Fruit fly (Drosophila melanogaster) whole organism, prepupa: ENCODE data around the gene CG33340.

Experiments used
- Blimp-1 ChIP-seq: fragments of 200-800 bp; sonication (Bioruptor generic); optimal IDR thresholded peaks from 3 replicates; lab custom pipeline; 2017; ENCODE audit warnings: missing biosample characterization, missing genetic modification characterization, mild to moderate bottlenecking, moderate library complexity, missing genetic modification reagents
- CG10631 ChIP-seq: fragments of 200-800 bp; sonication (Bioruptor generic); optimal IDR thresholded peaks from 2 replicates; lab custom pipeline; 2016; ENCODE audit warnings: missing biosample characterization, missing genetic modification characterization
- CG11294 ChIP-seq: fragments of 200-800 bp; sonication (Bioruptor generic); IDR thresholded peaks from 2 replicates; pipeline ENCODE4 v1.3.6; 2022; ENCODE audit warnings: missing biosample characterization, missing genetic modification characterization
- CG11762 ChIP-seq: fragments of 200-800 bp; sonication (Bioruptor generic); optimal IDR thresholded peaks from 3 replicates; lab custom pipeline; 2016; ENCODE audit warnings: missing biosample characterization, missing genetic modification characterization; ENCODE audit not compliant: insufficient read depth
- CG11902 ChIP-seq: fragments of 200-800 bp; sonication (Bioruptor generic); optimal IDR thresholded peaks from 3 replicates; lab custom pipeline; 2016; ENCODE audit warnings: missing biosample characterization, missing genetic modification characterization
- CG15336 ChIP-seq: fragments of 200-800 bp; sonication (Bioruptor generic); IDR thresholded peaks from 2 replicates; pipeline ENCODE4 v1.3.6; 2022; ENCODE audit warnings: missing biosample characterization, missing genetic modification characterization
- CG1621 ChIP-seq: fragments of 200-800 bp; sonication (Bioruptor generic); optimal IDR thresholded peaks from 3 replicates; lab custom pipeline; 2018; ENCODE audit warnings: missing biosample characterization, mild to moderate bottlenecking, missing genetic modification characterization
- CG32006 ChIP-seq: fragments of 200-800 bp; sonication (Bioruptor generic); optimal IDR thresholded peaks from 3 replicates; lab custom pipeline; 2017; ENCODE audit warnings: missing biosample characterization, mild to moderate bottlenecking, missing genetic modification characterization
- CG4318 ChIP-seq: fragments of 200-800 bp; sonication (Bioruptor generic); optimal IDR thresholded peaks from 3 replicates; lab custom pipeline; 2017; ENCODE audit warnings: missing biosample characterization, mild to moderate bottlenecking, missing genetic modification characterization
- CG6163 ChIP-seq: fragments of 200-800 bp; sonication (Bioruptor generic); IDR thresholded peaks from 3 replicates; pipeline ENCODE4 v1.3.6; 2022; ENCODE audit warnings: missing biosample characterization, missing genetic modification characterization
- CG6276 ChIP-seq: fragments of 200-800 bp; sonication (Bioruptor generic); optimal IDR thresholded peaks from 2 replicates; lab custom pipeline; 2017; ENCODE audit warnings: missing biosample characterization, mild to moderate bottlenecking, missing genetic modification characterization
- CG6792 ChIP-seq: fragments of 200-800 bp; sonication (Bioruptor generic); optimal IDR thresholded peaks from 3 replicates; lab custom pipeline; 2016; ENCODE audit warnings: missing biosample characterization, missing genetic modification characterization
- CG6854 ChIP-seq: fragments of 200-800 bp; sonication (Bioruptor generic); optimal IDR thresholded peaks from 2 replicates; lab custom pipeline; 2017; ENCODE audit warnings: missing biosample characterization, mild to moderate bottlenecking, missing genetic modification characterization
- CG7368 ChIP-seq: fragments of 200-800 bp; sonication (Bioruptor generic); optimal IDR thresholded peaks from 3 replicates; lab custom pipeline; 2016; ENCODE audit warnings: missing biosample characterization, missing genetic modification characterization
- CG8119 ChIP-seq: fragments of 200-800 bp; sonication (Bioruptor generic); IDR thresholded peaks from 3 replicates; pipeline ENCODE4 v1.3.6; 2022; ENCODE audit warnings: missing biosample characterization, missing genetic modification characterization
- CG8319 ChIP-seq: fragments of 200-800 bp; sonication (Bioruptor generic); optimal IDR thresholded peaks from 3 replicates; lab custom pipeline; 2016; ENCODE audit warnings: missing biosample characterization, missing genetic modification characterization
- CG9139 ChIP-seq: fragments of 200-800 bp; sonication (Bioruptor generic); optimal IDR thresholded peaks from 3 replicates; lab custom pipeline; 2017; ENCODE audit warnings: missing biosample characterization, mild to moderate bottlenecking, missing genetic modification characterization
- Eip93F ChIP-seq: fragments of 200-800 bp; sonication (Bioruptor generic); optimal IDR thresholded peaks from 2 replicates; lab custom pipeline; 2016; ENCODE audit warnings: missing biosample characterization, mild to moderate bottlenecking, missing genetic modification characterization
- Ets96B ChIP-seq: fragments of 200-800 bp; optimal IDR thresholded peaks from 2 replicates; lab custom pipeline; 2019; ENCODE audit warnings: missing biosample characterization, mild to moderate bottlenecking, missing genetic modification characterization, moderate library complexity
- Gug ChIP-seq: fragments of 200-800 bp; sonication (Bioruptor generic); IDR thresholded peaks from 2 replicates; pipeline ENCODE4 v1.3.6; 2022; ENCODE audit warnings: missing biosample characterization, missing genetic modification characterization
- OdsH ChIP-seq: fragments of 200-800 bp; sonication (Bioruptor generic); optimal IDR thresholded peaks from 3 replicates; lab custom pipeline; 2016; ENCODE audit warnings: missing biosample characterization, missing genetic modification characterization
- Smox ChIP-seq: fragments of 200-800 bp; sonication (Bioruptor generic); optimal IDR thresholded peaks from 3 replicates; lab custom pipeline; 2016; ENCODE audit warnings: missing biosample characterization, missing genetic modification characterization
- Sox102F ChIP-seq: fragments of 200-800 bp; sonication (Bioruptor generic); optimal IDR thresholded peaks from 2 replicates; lab custom pipeline; 2016; ENCODE audit warnings: missing biosample characterization, mild to moderate bottlenecking, missing genetic modification characterization
- Sox14 ChIP-seq: fragments of 200-800 bp; sonication (Bioruptor generic); optimal IDR thresholded peaks from 3 replicates; lab custom pipeline; 2016; ENCODE audit warnings: missing biosample characterization, missing genetic modification characterization
- acj6 ChIP-seq: fragments of 200-800 bp; sonication (Bioruptor generic); optimal IDR thresholded peaks from 3 replicates; lab custom pipeline; 2016; ENCODE audit warnings: missing biosample characterization, missing genetic modification characterization
- dsx ChIP-seq: fragments of 200-800 bp; optimal IDR thresholded peaks from 3 replicates; lab custom pipeline; 2019; ENCODE audit warnings: missing biosample characterization, mild to moderate bottlenecking, missing genetic modification characterization, moderate library complexity; ENCODE audit not compliant: poor library complexity, severe bottlenecking
- eg ChIP-seq: fragments of 200-800 bp; sonication (Bioruptor generic); IDR thresholded peaks from 3 replicates; pipeline ENCODE4 v1.3.6; 2022; ENCODE audit warnings: missing biosample characterization, missing genetic modification characterization
- fd85E ChIP-seq: fragments of 200-800 bp; sonication (Bioruptor generic); optimal IDR thresholded peaks from 3 replicates; lab custom pipeline; 2016; ENCODE audit warnings: missing biosample characterization, missing genetic modification characterization
- fkh ChIP-seq: fragments of 200-800 bp; sonication (Bioruptor generic); optimal IDR thresholded peaks from 3 replicates; lab custom pipeline; 2017; ENCODE audit warnings: missing biosample characterization, mild to moderate bottlenecking, missing genetic modification characterization, moderate library complexity
- net ChIP-seq: fragments of 200-800 bp; sonication (Bioruptor generic); optimal IDR thresholded peaks from 3 replicates; lab custom pipeline; 2016; ENCODE audit warnings: missing biosample characterization, missing genetic modification characterization
- salr ChIP-seq, 2 experiments: fragments of 200-800 bp; sonication (Bioruptor generic); optimal IDR thresholded peaks; 3 replicates each; lab custom pipeline; 2016 to 2018; ENCODE audit warnings: missing biosample characterization in 2 of 2, missing genetic modification characterization in 2 of 2, mild to moderate bottlenecking in 1 of 2
- spab ChIP-seq: fragments of 200-800 bp; sonication (Bioruptor generic); optimal IDR thresholded peaks from 2 replicates; lab custom pipeline; 2017; ENCODE audit warnings: missing biosample characterization, mild to moderate bottlenecking, missing genetic modification characterization, missing genetic modification reagents
- vri ChIP-seq: fragments of 200-800 bp; sonication (Bioruptor generic); optimal IDR thresholded peaks from 3 replicates; lab custom pipeline; 2016; ENCODE audit warnings: missing biosample characterization, mild to moderate bottlenecking, missing genetic modification characterization

The CG33340 gene

DNA sequence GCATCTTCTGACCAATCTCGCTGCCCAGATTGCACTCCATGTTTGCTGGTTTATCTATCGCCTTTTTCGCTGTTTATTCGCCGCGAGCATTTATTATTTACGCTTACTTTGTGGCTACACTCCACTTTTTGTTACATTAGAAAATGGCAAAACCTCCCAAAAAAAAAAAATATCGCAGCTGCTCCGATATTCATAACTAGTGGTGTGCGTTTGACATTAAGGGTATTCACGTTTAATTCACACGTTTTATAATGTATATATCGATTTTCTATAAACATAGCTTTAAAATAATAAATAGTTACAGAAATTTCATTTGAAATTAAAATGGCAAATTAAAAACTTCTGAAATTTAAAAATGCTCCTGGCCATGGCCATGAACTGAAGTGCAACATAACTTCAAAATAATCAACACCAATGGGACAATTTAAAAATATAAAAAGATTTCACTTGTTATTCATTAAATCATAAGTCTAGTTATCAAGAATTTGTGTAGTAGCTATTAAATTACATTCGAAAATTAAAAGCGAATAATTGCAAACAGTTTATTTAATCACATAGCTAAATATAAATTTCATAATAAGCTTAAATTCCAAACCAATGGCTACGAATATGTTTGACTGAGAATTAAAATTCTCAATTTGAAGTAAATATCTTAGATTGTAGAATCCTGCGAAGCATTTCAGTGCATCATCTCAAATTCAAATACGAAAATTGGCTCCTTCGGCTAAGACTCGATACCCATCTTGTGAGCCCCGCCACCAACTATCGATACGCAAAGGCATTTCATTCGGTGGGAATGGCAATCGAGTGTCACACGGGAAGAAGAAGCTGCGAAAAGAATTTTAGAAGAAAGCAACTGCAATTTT, 44.5 kb upstream of the CG33340 start, which contains the start of the genes Nab2 and BRWD3 (continued):
- no peak for TF ChIP-seq CG8319 (GFP tag; lab: Kevin White, UChicago)
- no peak for TF ChIP-seq Blimp-1 (GFP tag; lab: Kevin White, UChicago)
- TF ChIP-seq Eip93F (GFP tag; lab: Kevin White, UChicago) = no peak
- TF ChIP-seq net (GFP tag; lab: Kevin White, UChicago) = no peak
- TF ChIP-seq acj6 = no peak
- no peak for TF ChIP-seq OdsH (GFP tag; lab: Kevin White, UChicago)
- no peak for TF ChIP-seq CG1621 (tag; lab: Kevin White, UChicago)
- peak; percentile 22 for TF ChIP-seq CG11902
- no peak for TF ChIP-seq CG32006
- TF ChIP-seq fd85E (GFP tag; lab: Kevin White, UChicago) = no peak
- no peak for TF ChIP-seq fkh (GFP tag; lab: Kevin White, UChicago)
- TF ChIP-seq Sox14 (GFP tag; lab: Kevin White, UChicago) = no peak
- peak in 1 of 2 experiments; percentile 57 for TF ChIP-seq salr (GFP tag; optimal IDR thresholded peaks at IDR 0.05; lab: Kevin White, UChicago)
- no peak for TF ChIP-seq dsx
- peak; percentile 28 for TF ChIP-seq CG11762 (GFP tag; lab: Kevin White, UChicago)
- no peak for TF ChIP-seq Sox102F

DNA sequence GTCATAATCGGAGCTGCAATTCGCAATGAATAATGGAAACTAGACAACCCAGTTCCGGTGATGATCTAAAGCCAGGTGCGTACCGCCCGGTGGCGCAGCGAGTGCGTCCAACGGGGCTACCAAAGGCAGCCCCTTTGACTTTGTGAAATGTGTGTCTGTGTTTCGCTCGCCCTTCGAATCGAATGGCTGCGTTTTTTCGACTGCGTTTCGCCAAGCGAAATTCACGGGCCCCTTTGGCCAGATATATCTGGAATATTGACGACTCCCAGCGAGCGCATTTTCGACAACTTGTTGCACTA, 43.9 kb upstream of the CG33340 start:
- TF ChIP-seq CG9139 (GFP tag; lab: Kevin White, UChicago) (no peak), Gug (no peak), Smox (GFP tag; lab: Kevin White, UChicago) (no peak)

DNA sequence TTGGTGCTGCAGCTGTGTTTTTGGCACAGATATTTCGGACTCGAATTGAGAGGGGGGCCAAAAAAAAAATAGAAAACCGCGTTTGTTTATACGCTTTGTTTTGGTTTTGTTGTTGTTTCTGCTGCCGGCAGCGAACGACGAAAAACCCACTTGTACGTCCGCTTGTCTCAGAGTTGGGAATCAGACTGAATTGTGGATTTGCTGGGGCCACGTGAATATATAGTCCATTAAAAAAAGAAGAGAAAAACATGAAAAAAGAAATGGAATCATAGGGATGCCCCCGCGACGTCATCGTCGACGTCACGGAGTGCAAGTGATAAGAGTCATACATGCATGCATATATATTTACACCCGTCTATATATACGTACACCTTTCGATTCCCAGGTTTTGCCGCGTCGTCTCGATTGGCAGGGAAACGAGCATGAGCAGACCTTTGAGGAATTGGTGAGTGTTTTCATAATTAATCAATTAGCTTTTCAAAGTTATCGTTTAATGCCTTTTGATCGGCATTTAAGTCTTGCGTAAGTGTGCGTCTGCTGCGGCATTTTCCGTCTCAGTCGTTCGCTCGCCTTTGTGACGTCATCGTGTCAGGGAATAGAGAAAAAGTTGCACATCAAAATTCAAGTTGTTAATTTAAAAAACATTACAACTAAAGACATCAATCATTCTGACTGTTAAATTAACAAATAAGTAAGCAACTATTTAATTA, 43.2 kb upstream of the CG33340 start:
- TF ChIP-seq Gug = no peak
- no peak for TF ChIP-seq dsx
- TF ChIP-seq CG6854 (GFP tag; lab: Kevin White, UChicago) = peak; percentile 7
- TF ChIP-seq CG6276 (GFP tag; lab: Kevin White, UChicago) = no peak
- TF ChIP-seq CG6163 = peak; percentile 31; the same call in 1 of the 3 replicates
- TF ChIP-seq acj6 = no peak
- 0 out of 3 replicates have a peak, but pooled peaks have one; percentile 34 for TF ChIP-seq eg (GFP tag; lab: Robert Waterston, UW)
- TF ChIP-seq vri (GFP tag; lab: Kevin White, UChicago) = peak; percentile 87
- no peak for TF ChIP-seq CG8119 (GFP tag; lab: Robert Waterston, UW)
- TF ChIP-seq, all 60 proteins: peak for 4

dm6 chr3R:24320342-24320711, 42.6 kb upstream of the CG33340 start:
- TF ChIP-seq CG11294 (GFP tag; lab: Robert Waterston, UW) (no peak), CG7368 (no peak), CG9139 (GFP tag; lab: Kevin White, UChicago) (no peak), CG15336 (GFP tag; lab: Robert Waterston, UW) (0 out of 2 replicates have a peak, but pooled peaks have one; percentile 30), CG6163 (0 out of 3 replicates have a peak, but pooled peaks have one; percentile 17)

DNA sequence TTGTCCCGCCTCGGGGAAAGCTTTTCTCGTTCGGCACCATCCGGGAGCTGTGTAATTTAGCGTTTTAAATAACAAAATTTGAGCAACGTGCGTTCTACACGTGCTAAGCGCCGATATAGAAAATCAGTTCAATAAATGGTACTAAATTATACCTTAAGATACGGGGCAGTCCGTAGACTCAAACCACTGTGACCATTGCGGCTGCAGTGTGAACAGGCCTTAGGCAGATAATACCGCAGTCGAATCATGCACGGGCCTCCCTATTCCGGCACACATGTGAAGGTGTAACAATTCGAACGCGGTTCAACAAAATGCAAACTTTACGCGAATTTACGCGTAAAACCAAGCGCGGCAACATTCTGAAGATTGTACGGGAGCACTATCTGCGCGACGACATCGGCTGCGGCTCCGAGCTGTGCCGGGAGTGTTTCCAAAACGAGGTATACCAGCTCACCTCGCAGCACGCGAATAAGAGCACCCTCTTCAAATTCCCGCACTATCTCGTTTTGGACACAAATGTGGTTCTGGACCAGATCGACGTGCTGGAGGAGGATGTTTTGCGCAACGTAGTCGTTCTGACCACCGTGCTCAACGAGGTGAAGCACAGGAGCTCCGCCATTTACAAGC, 29.6 kb upstream of the CG33340 start, which contains the start of the genes Rrp5 and Dis3:
Gene Rrp5 (minus strand): TSS at position 135 of the 627 bp plus-strand sequence.
Gene Dis3 (plus strand): TSS at position 252 of the 627 bp plus-strand sequence.
- TF ChIP-seq CG4318 = no peak
- no peak for TF ChIP-seq CG6792 (GFP tag; lab: Kevin White, UChicago)
- no peak for TF ChIP-seq CG10631
- 0 out of 3 replicates have a peak, but pooled peaks have one; percentile 12 for TF ChIP-seq eg (GFP tag; lab: Robert Waterston, UW)
- TF ChIP-seq spab (GFP tag; lab: Kevin White, UChicago) = no peak
- TF ChIP-seq Ets96B (tag; lab: Kevin White, UChicago) = no peak
- no peak for TF ChIP-seq CG6276 (GFP tag; lab: Kevin White, UChicago)
- no peak for TF ChIP-seq CG32006
- no peak for TF ChIP-seq OdsH (GFP tag; lab: Kevin White, UChicago)
- peak; percentile 93 for TF ChIP-seq CG1621 (tag; lab: Kevin White, UChicago)
- no peak for TF ChIP-seq CG8319 (GFP tag; lab: Kevin White, UChicago)
- TF ChIP-seq Eip93F (GFP tag; lab: Kevin White, UChicago) = no peak
